Worm (Caenorhabditis elegans) whole organism, mixed stage, embryonic: ENCODE data around the gene far-3.

ENCODE experiments used
- blmp-1 ChIP-seq: fragments of 150-350 bp; optimal IDR thresholded peaks from 2 replicates; lab custom pipeline; 2014; ENCODE audit warnings: missing biosample characterization, missing genetic modification characterization
- lin-13 ChIP-seq: fragments of 150-350 bp; optimal IDR thresholded peaks from 2 replicates; lab custom pipeline; 2014; ENCODE audit warnings: missing biosample characterization, missing genetic modification characterization
- lsy-2 ChIP-seq: fragments of 150-350 bp; optimal IDR thresholded peaks from 2 replicates; lab custom pipeline; 2014; ENCODE audit warnings: missing biosample characterization, missing genetic modification characterization
- nhr-237 ChIP-seq: fragments of 150-350 bp; optimal IDR thresholded peaks from 2 replicates; lab custom pipeline; 2014; ENCODE audit warnings: missing biosample characterization, missing genetic modification characterization
- nhr-76 ChIP-seq: sonication (generic microtip); optimal IDR thresholded peaks from 2 replicates; lab custom pipeline; 2017; ENCODE audit warnings: missing biosample characterization, missing genetic modification characterization
- pha-4 ChIP-seq: fragments of 150-350 bp; optimal IDR thresholded peaks from 2 replicates; lab custom pipeline; 2018; ENCODE audit warnings: missing biosample characterization, missing genetic modification reagents, missing genetic modification characterization
- sem-2 ChIP-seq: fragments of 200-800 bp; sonication (Bioruptor generic); optimal IDR thresholded peaks from 2 replicates; lab custom pipeline; 2018; ENCODE audit warnings: mild to moderate bottlenecking, missing genetic modification characterization, missing compliant biosample characterization
- snpc-4 ChIP-seq: fragments of 150-350 bp; optimal IDR thresholded peaks from 2 replicates; lab custom pipeline; 2014; ENCODE audit warnings: missing biosample characterization, missing genetic modification characterization
- unc-62 ChIP-seq: fragments of 150-350 bp; optimal IDR thresholded peaks from 2 replicates; lab custom pipeline; 2014; ENCODE audit warnings: missing biosample characterization, missing genetic modification reagents, missing genetic modification characterization

- TF ChIP-seq pha-4 (tag; lab: Kevin White, UChicago) (no peak), unc-62 (GFP tag; lab: Kevin White, UChicago) (no peak), nhr-237 (no peak), blmp-1 (no peak), nhr-76 (no peak), snpc-4 (tag; lab: Kevin White, UChicago) (no peak), sem-2 (GFP tag; lab: Kevin White, UChicago) (no peak), lsy-2 (tag; lab: Kevin White, UChicago) (no peak), lin-13 (tag; lab: Kevin White, UChicago) (no peak)
These were observed 16.5 kb upstream of the far-3 start, which contains the start of gene F15B9.6 for ce11 chrV:13013844-13014243.
